Fruit fly (Drosophila melanogaster): ENCODE results near the gene CG14151.

CG14151 gene

dm6 chr3L:10664511-10665062 lies 36.3 kb upstream of the CG14151 start, which contains the start of gene simj (continued):
- no peak for TF ChIP-seq Sox100B (GFP tag; optimal IDR thresholded peaks at IDR 0.05)

DNA sequence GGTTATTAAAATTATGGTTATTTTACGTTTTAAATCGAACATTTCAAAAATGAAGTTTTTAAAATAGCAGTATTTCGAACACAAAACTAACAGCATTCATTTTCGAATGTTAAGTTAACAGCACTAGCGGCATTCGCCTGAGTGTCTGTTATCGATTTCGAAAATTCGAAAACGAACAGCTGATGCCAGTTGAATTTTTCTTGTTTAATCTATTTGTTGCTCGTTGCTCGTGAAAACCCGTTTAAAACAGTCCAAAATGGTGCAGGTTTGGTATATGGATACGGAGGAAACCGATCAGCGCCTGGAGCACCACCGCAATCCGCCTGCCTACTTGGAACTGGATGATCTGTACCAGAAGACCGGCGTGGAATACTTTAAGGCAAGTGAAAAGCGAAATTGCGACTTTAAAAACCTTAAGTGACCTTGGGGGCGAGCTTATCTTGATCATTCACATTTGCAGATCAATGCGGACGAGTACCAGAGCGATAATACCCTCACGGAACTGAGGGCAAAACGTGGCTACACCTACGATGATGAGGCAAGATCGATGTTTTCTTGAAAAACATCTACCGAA lies 35.0 kb upstream of the CG14151 start, which contains the start of gene Adi1:
Adi1 (plus strand) TSS at position 187 of the 574 bp plus-strand sequence.
- TF ChIP-seq lbe (GFP tag; optimal IDR thresholded peaks at IDR 0.05): peak; percentile 28
- no peak for TF ChIP-seq Optix (GFP tag; IDR thresholded peaks at IDR 0.05)
- no peak for TF ChIP-seq BtbVII (GFP tag; optimal IDR thresholded peaks at IDR 0.05)
- no peak for TF ChIP-seq nau (GFP tag; optimal IDR thresholded peaks at IDR 0.05)
- no peak for TF ChIP-seq usp (GFP tag; optimal IDR thresholded peaks at IDR 0.05)
- peak; percentile 14 for TF ChIP-seq CG13894 (tag; optimal IDR thresholded peaks at IDR 0.05)
- TF ChIP-seq Fer1 (GFP tag; optimal IDR thresholded peaks at IDR 0.05): peak; percentile 7
- no peak for TF ChIP-seq Dbx (GFP tag; IDR thresholded peaks at IDR 0.05)
- TF ChIP-seq pzg (GFP tag; optimal IDR thresholded peaks at IDR 0.05): peak; percentile 13
- peak; percentile 44 for TF ChIP-seq MBD-R2 (GFP tag; IDR thresholded peaks at IDR 0.05)
- TF ChIP-seq Dp (GFP tag; optimal IDR thresholded peaks at IDR 0.05): peak; percentile 31
- peak; percentile 22 for TF ChIP-seq grn (GFP tag; optimal IDR thresholded peaks at IDR 0.05)
- peak; percentile 17 for TF ChIP-seq sug (tag; optimal IDR thresholded peaks at IDR 0.05)
- TF ChIP-seq CG8290 (GFP tag; optimal IDR thresholded peaks at IDR 0.05): no peak
- TF ChIP-seq CG8290 (tag; optimal IDR thresholded peaks at IDR 0.05): peak in 1 of 2 experiments; percentile 5
- no peak for TF ChIP-seq ken (GFP tag; IDR thresholded peaks at IDR 0.05)
- TF ChIP-seq crp (GFP tag; optimal IDR thresholded peaks at IDR 0.05): peak in 1 of 2 experiments; percentile 82
- no peak for TF ChIP-seq inv (GFP tag; IDR thresholded peaks at IDR 0.05; ENCODE audit: partially characterized antibody)
- TF ChIP-seq sqz (GFP tag; optimal IDR thresholded peaks at IDR 0.05): no peak
- TF ChIP-seq CG13287 (GFP tag; IDR thresholded peaks at IDR 0.05; ENCODE audit: partially characterized antibody): peak; percentile 27
- TF ChIP-seq MESR4 (GFP tag; optimal IDR thresholded peaks at IDR 0.05): peak; percentile 27
- TF ChIP-seq ERR (GFP tag; optimal IDR thresholded peaks at IDR 0.05): peak; percentile 49
- TF ChIP-seq CG8281 (tag; optimal IDR thresholded peaks at IDR 0.05): no peak
- no peak for TF ChIP-seq CG6654 (GFP tag; optimal IDR thresholded peaks at IDR 0.05)
- peak; percentile 62 for TF ChIP-seq ftz-f1 (GFP tag; optimal IDR thresholded peaks at IDR 0.05)
- peak; percentile 50 for TF ChIP-seq CG34376 (GFP tag; optimal IDR thresholded peaks at IDR 0.05)
- TF ChIP-seq E2f2 (GFP tag; IDR thresholded peaks at IDR 0.05): peak; percentile 22; the same call in 1 of the 2 replicates
- TF ChIP-seq CG14965 (GFP tag; optimal IDR thresholded peaks at IDR 0.05; ENCODE audit: borderline replicate concordance): no peak
- TF ChIP-seq wek (GFP tag; optimal IDR thresholded peaks at IDR 0.05): peak; percentile 69

DNA sequence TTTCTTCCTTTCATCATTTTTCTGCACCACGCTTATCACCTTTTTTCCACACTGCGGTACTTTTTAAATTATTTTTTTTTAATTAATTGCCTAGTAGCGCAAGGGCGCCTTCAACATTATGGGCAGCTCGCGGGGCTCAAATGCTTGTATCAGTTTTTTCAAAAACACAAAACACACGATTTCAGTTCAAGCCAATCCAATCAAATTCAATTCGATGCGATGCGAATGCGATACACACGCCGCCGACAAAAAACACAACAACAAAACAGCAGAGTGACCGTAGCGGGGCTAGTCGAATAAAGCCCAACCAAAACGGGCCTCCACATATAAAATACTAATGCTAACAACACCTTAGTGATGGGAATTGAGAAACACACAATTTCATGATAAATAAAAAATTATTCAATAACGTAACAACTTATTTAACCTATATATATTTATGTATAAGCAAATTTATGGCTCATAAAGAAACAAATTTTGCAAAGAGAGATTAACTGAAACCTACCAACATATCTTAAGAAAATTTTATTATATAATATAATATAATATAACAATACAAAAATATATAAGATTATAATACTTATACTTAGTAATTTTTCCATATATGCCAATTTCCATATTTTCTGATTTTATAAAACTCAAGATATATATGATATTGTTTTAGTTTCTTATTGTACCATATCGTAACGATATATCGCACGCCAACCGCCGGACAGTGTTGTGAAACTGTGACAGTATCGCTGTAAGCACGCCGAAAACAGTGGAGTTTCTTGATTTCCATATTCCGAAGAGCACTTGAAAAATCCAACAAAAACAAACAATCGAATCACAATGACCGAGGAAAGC lies 32.7 kb upstream of the CG14151 start, which contains the start of the genes CG32066 and CG8003:
CG32066 (minus strand) TSS at position 270 of the 846 bp plus-strand sequence.
CG8003 (plus strand) TSS at position 732 of the 846 bp plus-strand sequence.
- TF ChIP-seq bbx (GFP tag; IDR thresholded peaks at IDR 0.05; ENCODE audit: partially characterized antibody) (peak; percentile 98), cad (GFP tag; optimal IDR thresholded peaks at IDR 0.05) (no peak), pho (GFP tag; optimal IDR thresholded peaks at IDR 0.05) (no peak), CG3065 (GFP tag; optimal IDR thresholded peaks at IDR 0.05) (no peak), CG13775 (GFP tag; optimal IDR thresholded peaks at IDR 0.05) (peak; percentile 55), CG14710 (tag; optimal IDR thresholded peaks at IDR 0.05) (peak; percentile 52), Atf6 (GFP tag; IDR thresholded peaks at IDR 0.05) (peak; percentile 40; the same call in 1 of the 2 replicates), CG6175 (GFP tag; IDR thresholded peaks at IDR 0.05) (no peak), Rfx (GFP tag; IDR thresholded peaks at IDR 0.05) (peak; percentile 55), HHEX (GFP tag; optimal IDR thresholded peaks at IDR 0.05) (peak; percentile 30), pita (GFP tag; optimal IDR thresholded peaks at IDR 0.05) (no peak), sisA (GFP tag; IDR thresholded peaks at IDR 0.05) (no peak), CG14014 (GFP tag; IDR thresholded peaks at IDR 0.05) (peak; percentile 41; the same call in 1 of the 2 replicates), CG8359 (GFP tag; optimal IDR thresholded peaks at IDR 0.05; ENCODE audit: borderline replicate concordance) (no peak), Eip74EF (GFP tag; optimal IDR thresholded peaks at IDR 0.05) (peak in 1 of 2 experiments; percentile 24), CG31388 (GFP tag; optimal IDR thresholded peaks at IDR 0.05) (no peak)
